Worm (Caenorhabditis elegans) whole organism, early embryonic: ENCODE measurements around the gene B0222.15.

Source experiments
- ama-1 ChIP-seq: fragments of 150-350 bp; optimal IDR thresholded peaks from 2 replicates; lab custom pipeline; 2014
- ceh-13 ChIP-seq: fragments of 200-800 bp; sonication (Bioruptor generic); optimal IDR thresholded peaks from 2 replicates; lab custom pipeline; 2018; ENCODE audit warnings: mild to moderate bottlenecking, missing genetic modification characterization, missing compliant biosample characterization
- ets-7 ChIP-seq: sonication (generic microtip); optimal IDR thresholded peaks from 2 replicates; lab custom pipeline; 2016; ENCODE audit warnings: missing genotype, missing genetic modification characterization, missing compliant biosample characterization
- tbx-11 ChIP-seq: fragments of 200-800 bp; sonication (Bioruptor generic); IDR thresholded peaks from 2 replicates; pipeline ENCODE4 v1.3.6; 2022; ENCODE audit warnings: missing genetic modification characterization, missing compliant biosample characterization

ce11 chrV:9128562-9128961, 28.0 kb downstream of the B0222.15 start:
- no peak for TF ChIP-seq ama-1 (lab: Kevin White, UChicago)
- no peak for TF ChIP-seq ets-7
- TF ChIP-seq ceh-13, result no peak
- TF ChIP-seq tbx-11 (GFP tag; lab: Robert Waterston, UW), result no peak
